Worm (Caenorhabditis elegans): Measurements from ENCODE around the gene K01A6.4.

- TF ChIP-seq dao-5 (tag; optimal IDR thresholded peaks at IDR 0.05) (no peak), him-1 (tag; optimal IDR thresholded peaks at IDR 0.05) (no peak), W03F9.2 (tag; optimal IDR thresholded peaks at IDR 0.05) (no peak)
Observed at ce11 chrIV:11691524-11691923, 48.6 kb downstream of the K01A6.4 start.
